Worm (Caenorhabditis elegans) whole organism, L2 larva: Measurements from ENCODE around the gene T25B6.6.
A peak's percentile ranks its signal among the peaks of the same experiment; 100 is the strongest.

Experiments
- C34F6.9 ChIP-seq: fragments of 150-350 bp; optimal IDR thresholded peaks from 2 replicates; lab custom pipeline; 2014; ENCODE audit warnings: missing biosample characterization, missing genetic modification characterization
- F13H6.1 ChIP-seq: sonication (generic microtip); optimal IDR thresholded peaks from 2 replicates; lab custom pipeline; 2016; ENCODE audit warnings: missing genetic modification characterization, missing compliant biosample characterization
- Y55F3AM.14 ChIP-seq: fragments of 200-800 bp; sonication (Bioruptor generic); optimal IDR thresholded peaks from 2 replicates; lab custom pipeline; 2018; ENCODE audit warnings: mild to moderate bottlenecking, missing genetic modification characterization, missing compliant biosample characterization
- alr-1 ChIP-seq: fragments of 150-350 bp; optimal IDR thresholded peaks from 2 replicates; lab custom pipeline; 2014; ENCODE audit warnings: missing biosample characterization, missing genetic modification characterization
- ama-1 ChIP-seq: fragments of 150-350 bp; optimal IDR thresholded peaks from 2 replicates; lab custom pipeline; 2018; ENCODE audit warnings: inconsistent platforms
- blmp-1 ChIP-seq: sonication (generic microtip); optimal IDR thresholded peaks from 2 replicates; lab custom pipeline; 2017; ENCODE audit warnings: missing genetic modification characterization, mild to moderate bottlenecking, missing compliant biosample characterization, antibody characterized with exemption, moderate library complexity; ENCODE audit not compliant: insufficient read depth
- ceh-82 ChIP-seq: fragments of 150-350 bp; optimal IDR thresholded peaks from 2 replicates; lab custom pipeline; 2014; ENCODE audit warnings: missing biosample characterization, missing genetic modification characterization
- crh-2 ChIP-seq: sonication (generic microtip); optimal IDR thresholded peaks from 2 replicates; lab custom pipeline; 2017; ENCODE audit warnings: missing biosample characterization, missing genetic modification characterization
- elt-3 ChIP-seq: sonication (generic microtip); optimal IDR thresholded peaks from 2 replicates; lab custom pipeline; 2017; ENCODE audit warnings: missing biosample characterization, missing genetic modification characterization
- fos-1 ChIP-seq: fragments of 150-350 bp; optimal IDR thresholded peaks from 2 replicates; lab custom pipeline; 2014; ENCODE audit warnings: missing biosample characterization, missing genetic modification characterization
- gmeb-1 ChIP-seq: fragments of 150-350 bp; optimal IDR thresholded peaks from 2 replicates; lab custom pipeline; 2014; ENCODE audit warnings: missing biosample characterization, missing genetic modification characterization
- lin-11 ChIP-seq: fragments of 150-350 bp; sonication (generic microtip); optimal IDR thresholded peaks from 2 replicates; lab custom pipeline; 2014; ENCODE audit warnings: missing biosample characterization, missing genetic modification characterization, inconsistent platforms, mixed read lengths
- lin-13 ChIP-seq: fragments of 150-350 bp; optimal IDR thresholded peaks from 2 replicates; lab custom pipeline; 2014; ENCODE audit warnings: missing biosample characterization, missing genetic modification reagents, missing genetic modification characterization
- lsy-2 ChIP-seq, 2 experiments: fragments of 150-350 bp in 1 of 2; sonication (generic microtip) in 1 of 2; optimal IDR thresholded peaks; 2 replicates each; lab custom pipeline; 2014 to 2017; ENCODE audit warnings: missing biosample characterization in 2 of 2, missing genetic modification characterization in 2 of 2
- mbf-1 ChIP-seq: sonication (generic microtip); optimal IDR thresholded peaks from 2 replicates; lab custom pipeline; 2017; ENCODE audit warnings: missing biosample characterization, missing genetic modification characterization
- mdl-1 ChIP-seq, 2 experiments: fragments of 150-350 bp in 1 of 2; sonication (generic microtip) in 1 of 2; optimal IDR thresholded peaks; 2 replicates each; lab custom pipeline; 2017; ENCODE audit warnings: missing biosample characterization in 2 of 2, missing genetic modification characterization in 2 of 2
- nhr-12 ChIP-seq: fragments of 150-350 bp; optimal IDR thresholded peaks from 2 replicates; lab custom pipeline; 2014; ENCODE audit warnings: missing biosample characterization, missing genetic modification characterization
- nhr-129 ChIP-seq: fragments of 150-350 bp; optimal IDR thresholded peaks from 2 replicates; lab custom pipeline; 2014; ENCODE audit warnings: missing biosample characterization, missing genetic modification characterization
- nhr-6 ChIP-seq: fragments of 150-350 bp; optimal IDR thresholded peaks from 2 replicates; lab custom pipeline; 2014; ENCODE audit warnings: missing biosample characterization, missing genetic modification characterization
- nhr-77 ChIP-seq: fragments of 150-350 bp; optimal IDR thresholded peaks from 2 replicates; lab custom pipeline; 2014; ENCODE audit warnings: missing biosample characterization, missing genetic modification characterization
- skn-1 ChIP-seq: sonication (generic microtip); optimal IDR thresholded peaks from 2 replicates; lab custom pipeline; 2017; ENCODE audit warnings: missing biosample characterization, missing genetic modification characterization
- sma-9 ChIP-seq, 2 experiments: fragments of 150-350 bp in 1 of 2; sonication (generic microtip) in 1 of 2; optimal IDR thresholded peaks; 2 replicates each; lab custom pipeline; 2014 to 2016; ENCODE audit warnings: missing genetic modification characterization in 2 of 2, mild to moderate bottlenecking in 1 of 2, missing biosample characterization in 1 of 2, missing compliant biosample characterization in 1 of 2, missing genetic modification reagents in 1 of 2, moderate library complexity in 1 of 2
- unc-55 ChIP-seq: fragments of 150-350 bp; sonication (generic microtip); optimal IDR thresholded peaks from 3 replicates; lab custom pipeline; 2014; ENCODE audit warnings: missing biosample characterization, missing genetic modification reagents, missing genetic modification characterization
- zag-1 ChIP-seq: fragments of 150-350 bp; optimal IDR thresholded peaks from 2 replicates; lab custom pipeline; 2014; ENCODE audit warnings: missing biosample characterization, missing genetic modification characterization
- ztf-1 ChIP-seq: fragments of 200-800 bp; sonication (Bioruptor generic); conservative IDR thresholded peaks from 2 replicates; pipeline ENCODE4 v1.3.6; 2022; ENCODE audit warnings: missing genetic modification characterization, missing compliant biosample characterization

The T25B6.6 gene

DNA sequence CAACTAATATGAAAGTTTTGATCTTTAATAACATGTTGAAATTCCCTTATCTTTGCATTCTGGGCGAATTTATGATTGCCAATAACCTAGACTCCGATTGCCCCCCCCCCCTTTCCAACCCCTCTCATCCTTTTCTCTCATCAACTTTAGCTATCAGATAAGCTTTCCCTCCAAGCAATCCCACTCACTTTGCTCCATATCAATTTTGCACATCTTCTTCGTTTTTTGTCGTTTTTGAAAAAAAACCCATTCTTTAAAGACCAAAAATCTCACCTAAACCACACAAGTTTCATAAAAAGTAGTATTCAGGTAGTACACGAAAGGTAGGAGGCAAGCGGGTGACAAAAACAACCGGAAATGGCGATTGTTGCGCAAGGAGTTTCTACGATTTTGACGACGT, 34.9 kb downstream of the T25B6.6 start, which contains the start of gene twk-18:
twk-18 (plus strand) TSS at position 301 of the 400 bp plus-strand sequence.
- TF ChIP-seq unc-55 = no peak
- TF ChIP-seq gmeb-1 (tag; lab: Kevin White, UChicago) = no peak
- TF ChIP-seq alr-1 (tag; lab: Kevin White, UChicago) = no peak
- no peak for TF ChIP-seq lin-11 (tag; lab: Kevin White, UChicago)
- no peak for TF ChIP-seq nhr-77 (tag; lab: Kevin White, UChicago)
- no peak for TF ChIP-seq lin-13 (GFP tag; lab: Kevin White, UChicago)
- TF ChIP-seq mdl-1 (tag; optimal IDR thresholded peaks at IDR 0.05; lab: Kevin White, UChicago) = no peak
- TF ChIP-seq nhr-129 (tag; lab: Kevin White, UChicago) = no peak
- TF ChIP-seq mbf-1 (tag; lab: Kevin White, UChicago) = no peak
- TF ChIP-seq nhr-12 (tag; lab: Kevin White, UChicago) = no peak
- TF ChIP-seq zag-1 (tag; lab: Kevin White, UChicago) = no peak
- TF ChIP-seq blmp-1 = no peak
- no peak for TF ChIP-seq ceh-82 (tag; lab: Kevin White, UChicago)
- no peak for TF ChIP-seq ztf-1
- no peak for TF ChIP-seq fos-1
- no peak for TF ChIP-seq nhr-6
- no peak for TF ChIP-seq ama-1 (lab: Kevin White, UChicago)
- no peak for TF ChIP-seq sma-9 (GFP tag; optimal IDR thresholded peaks at IDR 0.05; lab: Kevin White, UChicago)
- TF ChIP-seq sma-9 (tag; optimal IDR thresholded peaks at IDR 0.05; lab: Kevin White, UChicago) = no peak
- no peak for TF ChIP-seq skn-1 (tag; lab: Kevin White, UChicago)
- no peak for TF ChIP-seq F13H6.1 (tag; lab: Kevin White, UChicago)
- TF ChIP-seq, all 48 proteins: peak for 0

DNA sequence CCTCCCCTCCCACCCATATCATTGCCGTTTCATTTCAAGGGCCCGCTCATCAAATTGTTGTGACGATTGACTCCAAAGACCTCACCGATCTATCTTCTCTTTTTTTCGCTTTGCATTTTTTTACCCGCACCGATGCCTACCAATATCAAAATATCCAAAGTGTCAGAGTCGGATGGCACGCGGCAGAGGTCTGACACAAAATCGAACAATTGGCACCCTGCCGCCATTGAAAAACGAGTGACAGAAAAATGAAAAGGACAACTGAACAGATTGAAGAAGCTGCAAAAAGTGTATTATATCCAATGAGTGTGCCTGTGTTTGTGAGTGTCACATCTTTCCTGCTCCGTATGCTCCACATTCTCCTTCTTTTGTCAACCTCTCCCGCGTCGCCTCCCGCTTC, 36.2 kb downstream of the T25B6.6 start:
- TF ChIP-seq lsy-2 (tag; optimal IDR thresholded peaks at IDR 0.05; lab: Kevin White, UChicago) = peak in 1 of 2 experiments; percentile 24
- TF ChIP-seq elt-3 (tag; lab: Kevin White, UChicago) = no peak
- TF ChIP-seq nhr-129 (tag; lab: Kevin White, UChicago) = peak; percentile 50
- no peak for TF ChIP-seq crh-2
- TF ChIP-seq Y55F3AM.14 = peak; percentile 20
- TF ChIP-seq F13H6.1 (tag; lab: Kevin White, UChicago) = peak; percentile 63
- peak; percentile 4 for TF ChIP-seq C34F6.9 (tag; lab: Kevin White, UChicago)

DNA sequence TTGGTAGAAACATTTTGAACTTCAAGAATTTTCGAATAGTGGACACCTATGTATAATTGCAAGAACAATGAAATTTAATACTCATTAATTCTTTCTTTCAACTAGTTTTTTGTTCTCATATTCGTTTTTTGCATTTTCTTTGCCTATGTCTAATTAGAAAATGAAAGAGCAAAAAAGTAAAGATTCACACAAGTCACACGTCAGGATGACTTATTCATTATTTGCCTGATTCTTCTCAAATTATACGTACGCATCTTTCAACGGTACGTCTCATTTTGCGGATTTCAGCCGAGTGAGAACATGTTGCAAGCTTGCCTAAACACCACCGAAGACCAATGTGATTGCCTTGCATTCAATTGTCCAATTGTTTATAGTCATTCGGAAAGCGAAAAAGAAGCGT, 42.0 kb downstream of the T25B6.6 start, which contains the start of gene nmur-1:
nmur-1 (plus strand) TSS at position 301 of the 400 bp plus-strand sequence.
- TF ChIP-seq alr-1 (tag; lab: Kevin White, UChicago) (no peak), mbf-1 (tag; lab: Kevin White, UChicago) (no peak)
